Worm (Caenorhabditis elegans): ENCODE measurements around the gene dnpp-1.

DNA sequence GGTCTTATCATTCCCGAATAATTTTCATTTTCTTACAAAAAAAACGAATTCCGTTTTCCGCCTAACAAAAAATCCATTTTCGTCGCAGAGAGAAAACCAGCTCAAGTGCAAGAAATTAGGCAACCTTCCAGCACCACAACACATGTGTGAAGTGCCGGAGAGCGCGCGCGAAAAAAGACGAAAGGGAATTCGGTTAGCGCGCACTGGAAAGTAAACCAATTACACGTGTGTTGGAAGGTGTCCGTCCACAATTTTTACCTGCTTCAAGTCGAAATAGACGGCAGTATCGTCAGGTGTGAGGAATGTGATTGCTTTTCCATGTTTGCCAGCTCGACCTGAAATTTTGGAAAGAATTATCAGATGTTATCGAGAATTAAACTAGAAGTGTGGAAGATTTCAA lies 28.9 kb downstream of the dnpp-1 start:
- TF ChIP-seq cnd-1 (tag; optimal IDR thresholded peaks at IDR 0.05), result no peak
- no peak for TF ChIP-seq nhr-76 (tag; optimal IDR thresholded peaks at IDR 0.05)
- TF ChIP-seq ceh-83 (GFP tag; optimal IDR thresholded peaks at IDR 0.05), result no peak
- TF ChIP-seq nhr-12 (tag; optimal IDR thresholded peaks at IDR 0.05), result no peak
- no peak for TF ChIP-seq unc-39 (tag; optimal IDR thresholded peaks at IDR 0.05)
- no peak for TF ChIP-seq ztf-11 (tag; optimal IDR thresholded peaks at IDR 0.05)
- no peak for TF ChIP-seq mep-1 (tag; optimal IDR thresholded peaks at IDR 0.05)

All from whole organism, mixed stage, embryonic.